Worm (Caenorhabditis elegans): ENCODE results near the gene subs-4.

- no peak for TF ChIP-seq ztf-23 (GFP tag; IDR thresholded peaks at IDR 0.05)
- no peak for TF ChIP-seq tab-1 (GFP tag; IDR thresholded peaks at IDR 0.05)
Observed at ce11 chrIII:11360156-11360555, 21.9 kb upstream of the subs-4 start, which contains the start of gene T28D6.4.

All from whole organism, midembryonic.